Fruit fly (Drosophila melanogaster) whole organism, embryonic: ENCODE measurements around the gene jet.
A peak's percentile ranks its signal among the peaks of the same experiment; 100 is the strongest.

Experiments
- C15 ChIP-seq: fragments of 200-800 bp; sonication (Bioruptor generic); IDR thresholded peaks from 3 replicates; pipeline ENCODE4 v1.3.6; 2022; ENCODE audit warnings: missing biosample characterization, missing genetic modification characterization
- CG11504 ChIP-seq: fragments of 200-800 bp; sonication (Bioruptor generic); optimal IDR thresholded peaks from 3 replicates; lab custom pipeline; 2019; ENCODE audit warnings: missing biosample characterization, mild to moderate bottlenecking, missing genetic modification characterization, moderate library complexity
- CG12219 ChIP-seq: fragments of 200-800 bp; sonication (Bioruptor generic); optimal IDR thresholded peaks from 3 replicates; lab custom pipeline; 2018; ENCODE audit warnings: missing biosample characterization, mild to moderate bottlenecking, missing genetic modification characterization
- CG1233 ChIP-seq: fragments of 200-800 bp; sonication (Bioruptor generic); optimal IDR thresholded peaks from 4 replicates; lab custom pipeline; 2018; ENCODE audit warnings: missing biosample characterization, mild to moderate bottlenecking, missing genetic modification characterization
- CG12744 ChIP-seq: fragments of 200-800 bp; sonication (Bioruptor generic); optimal IDR thresholded peaks from 2 replicates; lab custom pipeline; 2016; ENCODE audit warnings: missing biosample characterization, missing genetic modification characterization
- CG13775 ChIP-seq: fragments of 200-800 bp; sonication (Bioruptor generic); optimal IDR thresholded peaks from 3 replicates; lab custom pipeline; 2017; ENCODE audit warnings: missing biosample characterization, mild to moderate bottlenecking, missing genetic modification characterization
- CG14965 ChIP-seq: fragments of 200-800 bp; sonication (Bioruptor generic); optimal IDR thresholded peaks from 2 replicates; lab custom pipeline; 2016; ENCODE audit warnings: missing biosample characterization, missing genetic modification characterization, borderline replicate concordance
- CG17829 ChIP-seq: fragments of 200-800 bp; optimal IDR thresholded peaks from 2 replicates; lab custom pipeline; 2019; ENCODE audit warnings: missing biosample characterization, mild to moderate bottlenecking, missing genetic modification characterization, moderate library complexity
- CG2875 ChIP-seq: fragments of 200-800 bp; sonication (Bioruptor generic); optimal IDR thresholded peaks from 2 replicates; lab custom pipeline; 2017; ENCODE audit warnings: missing biosample characterization, mild to moderate bottlenecking, missing genetic modification characterization, missing genetic modification reagents
- CG33213 ChIP-seq: fragments of 200-800 bp; sonication (Bioruptor generic); optimal IDR thresholded peaks from 3 replicates; lab custom pipeline; 2016; ENCODE audit warnings: missing biosample characterization, missing genetic modification characterization
- CG3847 ChIP-seq: fragments of 200-800 bp; sonication (Bioruptor generic); IDR thresholded peaks from 2 replicates; pipeline ENCODE4 v1.3.6; 2022; ENCODE audit warnings: missing biosample characterization, missing genetic modification characterization
- CG4404 ChIP-seq: fragments of 200-800 bp; sonication (Bioruptor generic); IDR thresholded peaks from 2 replicates; pipeline ENCODE4 v1.3.6; 2022; ENCODE audit warnings: missing biosample characterization, missing genetic modification characterization
- CG4730 ChIP-seq: fragments of 200-800 bp; sonication (Bioruptor generic); IDR thresholded peaks from 2 replicates; pipeline ENCODE4 v1.3.6; 2022; ENCODE audit warnings: missing biosample characterization, missing genetic modification characterization
- CG5953 ChIP-seq: fragments of 200-800 bp; sonication (Bioruptor generic); IDR thresholded peaks from 2 replicates; pipeline ENCODE4 v1.3.6; 2022; ENCODE audit warnings: missing biosample characterization, missing genetic modification characterization
- CG6175 ChIP-seq: fragments of 200-800 bp; sonication (Bioruptor generic); IDR thresholded peaks from 3 replicates; pipeline ENCODE4 v1.3.6; 2022; ENCODE audit warnings: missing biosample characterization, missing genetic modification characterization
- CG8281 ChIP-seq: fragments of 200-800 bp; sonication (Bioruptor generic); optimal IDR thresholded peaks from 2 replicates; lab custom pipeline; 2018; ENCODE audit warnings: missing biosample characterization, mild to moderate bottlenecking, missing genetic modification characterization, moderate library complexity
- CG8290 ChIP-seq, 3 experiments: fragments of 200-800 bp; sonication (Bioruptor generic); optimal IDR thresholded peaks; 2 replicates each; lab custom pipeline; 2016 to 2019; ENCODE audit warnings: missing biosample characterization in 3 of 3, missing genetic modification characterization in 3 of 3, mild to moderate bottlenecking in 2 of 3, moderate library complexity in 1 of 3
- CG9609 ChIP-seq: fragments of 200-800 bp; sonication (Bioruptor generic); optimal IDR thresholded peaks from 3 replicates; lab custom pipeline; 2016; ENCODE audit warnings: missing biosample characterization, missing genetic modification characterization
- CHES-1-like ChIP-seq: fragments of 200-800 bp; sonication (Bioruptor generic); optimal IDR thresholded peaks from 2 replicates; lab custom pipeline; 2016; ENCODE audit warnings: missing biosample characterization, missing genetic modification characterization
- Chrac-16 ChIP-seq: fragments of 200-800 bp; sonication (Bioruptor generic); optimal IDR thresholded peaks from 3 replicates; lab custom pipeline; 2016; ENCODE audit warnings: missing biosample characterization, missing genetic modification characterization
- CkIIα-i1 ChIP-seq: fragments of 200-800 bp; sonication (Bioruptor generic); IDR thresholded peaks from 2 replicates; pipeline ENCODE4 v1.3.6; 2022; ENCODE audit warnings: missing biosample characterization, missing genetic modification characterization
- CoRest ChIP-seq: fragments of 200-800 bp; sonication (Bioruptor generic); optimal IDR thresholded peaks from 3 replicates; lab custom pipeline; 2018; ENCODE audit warnings: missing biosample characterization, mild to moderate bottlenecking, missing genetic modification characterization, moderate library complexity
- Doc3 ChIP-seq: fragments of 200-800 bp; sonication (Bioruptor generic); IDR thresholded peaks from 3 replicates; pipeline ENCODE4 v1.3.6; 2022; ENCODE audit warnings: missing biosample characterization, missing genetic modification characterization; ENCODE audit not compliant: partially characterized antibody
- Fer1 ChIP-seq: fragments of 200-800 bp; sonication (Bioruptor generic); optimal IDR thresholded peaks from 2 replicates; lab custom pipeline; 2017; ENCODE audit warnings: missing biosample characterization, mild to moderate bottlenecking, missing genetic modification characterization
- HLH54F ChIP-seq: fragments of 200-800 bp; sonication (Bioruptor generic); optimal IDR thresholded peaks from 3 replicates; lab custom pipeline; 2016; ENCODE audit warnings: missing biosample characterization, missing genetic modification characterization
- MESR4 ChIP-seq: fragments of 200-800 bp; sonication (Bioruptor generic); optimal IDR thresholded peaks from 2 replicates; lab custom pipeline; 2018; ENCODE audit warnings: missing biosample characterization, mild to moderate bottlenecking, missing genetic modification characterization, moderate library complexity
- Neu2 ChIP-seq: fragments of 200-800 bp; sonication (Bioruptor generic); optimal IDR thresholded peaks from 3 replicates; lab custom pipeline; 2016; ENCODE audit warnings: missing biosample characterization, missing genetic modification characterization, borderline replicate concordance
- Sox100B ChIP-seq: fragments of 200-800 bp; sonication (Bioruptor generic); optimal IDR thresholded peaks from 3 replicates; lab custom pipeline; 2018; ENCODE audit warnings: missing biosample characterization, mild to moderate bottlenecking, missing genetic modification characterization
- Spps ChIP-seq: fragments of 200-800 bp; sonication (Bioruptor generic); optimal IDR thresholded peaks from 2 replicates; lab custom pipeline; 2018; ENCODE audit warnings: missing biosample characterization, mild to moderate bottlenecking, missing genetic modification characterization
- Vsx1 ChIP-seq: fragments of 200-800 bp; sonication (Bioruptor generic); optimal IDR thresholded peaks from 2 replicates; lab custom pipeline; 2017; ENCODE audit warnings: missing biosample characterization, mild to moderate bottlenecking, missing genetic modification characterization, missing genetic modification reagents
- ash1 ChIP-seq: fragments of 200-800 bp; sonication (Bioruptor generic); optimal IDR thresholded peaks from 2 replicates; lab custom pipeline; 2018; ENCODE audit warnings: missing biosample characterization, mild to moderate bottlenecking, missing genetic modification characterization
- cato ChIP-seq: fragments of 200-800 bp; sonication (Bioruptor generic); optimal IDR thresholded peaks from 2 replicates; lab custom pipeline; 2016; ENCODE audit warnings: missing biosample characterization, missing genetic modification characterization, borderline replicate concordance
- corto ChIP-seq: fragments of 200-800 bp; sonication (Bioruptor generic); optimal IDR thresholded peaks from 2 replicates; lab custom pipeline; 2016; ENCODE audit warnings: missing biosample characterization, mild to moderate bottlenecking, missing genetic modification characterization, moderate library complexity
- dimm ChIP-seq: fragments of 200-800 bp; sonication (Bioruptor generic); IDR thresholded peaks from 2 replicates; pipeline ENCODE4 v1.3.6; 2022; ENCODE audit warnings: missing biosample characterization, missing genetic modification characterization
- fd64A ChIP-seq: fragments of 200-800 bp; sonication (Bioruptor generic); optimal IDR thresholded peaks from 3 replicates; lab custom pipeline; 2018; ENCODE audit warnings: missing biosample characterization, mild to moderate bottlenecking, missing genetic modification characterization
- gce ChIP-seq: fragments of 200-800 bp; sonication (Bioruptor generic); IDR thresholded peaks from 3 replicates; pipeline ENCODE4 v1.3.6; 2022; ENCODE audit warnings: missing biosample characterization, missing genetic modification characterization
- gem ChIP-seq: fragments of 200-800 bp; sonication (Bioruptor generic); optimal IDR thresholded peaks from 2 replicates; lab custom pipeline; 2019; ENCODE audit warnings: missing biosample characterization, mild to moderate bottlenecking, missing genetic modification characterization, moderate library complexity
- gsb-n ChIP-seq: fragments of 200-800 bp; sonication (Bioruptor generic); optimal IDR thresholded peaks from 3 replicates; lab custom pipeline; 2018; ENCODE audit warnings: missing biosample characterization, mild to moderate bottlenecking, missing genetic modification characterization
- gt ChIP-seq: fragments of 200-800 bp; sonication (Bioruptor generic); IDR thresholded peaks from 2 replicates; pipeline ENCODE4 v1.3.6; 2022; ENCODE audit warnings: missing biosample characterization, missing genetic modification characterization
- hkb ChIP-seq, 2 experiments: fragments of 200-800 bp in 1 of 2; fragments of >200 bp in 1 of 2; sonication (Bioruptor generic) in 1 of 2; IDR thresholded peaks in 1 of 2; optimal IDR thresholded peaks in 1 of 2; 2 replicates each; pipeline versions ENCODE4 v1.3.6 to Lab custom; 2017 to 2022; ENCODE audit warnings: missing biosample characterization in 1 of 2, missing genetic modification characterization in 1 of 2
- lov ChIP-seq, 2 experiments: fragments of 200-800 bp in 1 of 2; fragments of >200 bp in 1 of 2; sonication (Bioruptor generic) in 1 of 2; IDR thresholded peaks in 1 of 2; optimal IDR thresholded peaks in 1 of 2; 2 replicates in 1 of 2; 3 replicates in 1 of 2; pipeline versions ENCODE4 v1.3.6 to Lab custom; 2017 to 2022; ENCODE audit warnings: missing biosample characterization in 1 of 2, missing genetic modification characterization in 1 of 2
- mirr ChIP-seq: fragments of 200-800 bp; sonication (Bioruptor generic); optimal IDR thresholded peaks from 3 replicates; lab custom pipeline; 2018; ENCODE audit warnings: missing biosample characterization, mild to moderate bottlenecking, missing genetic modification characterization
- nmo ChIP-seq: fragments of 200-800 bp; sonication (Bioruptor generic); optimal IDR thresholded peaks from 2 replicates; lab custom pipeline; 2018; ENCODE audit warnings: missing biosample characterization, mild to moderate bottlenecking, missing genetic modification characterization, moderate library complexity
- pan ChIP-seq, 4 experiments: fragments of >200 bp in 3 of 4; fragments of 200-800 bp in 1 of 4; sonication (Bioruptor generic) in 1 of 4; optimal IDR thresholded peaks in 3 of 4; IDR thresholded peaks in 1 of 4; 2 replicates each; pipeline versions ENCODE4 v1.3.6 to Lab custom; 2017 to 2022; ENCODE audit warnings: missing biosample characterization in 2 of 4, missing genetic modification characterization in 2 of 4, mixed read lengths in 1 of 4
- pita ChIP-seq: fragments of 200-800 bp; sonication (Bioruptor generic); optimal IDR thresholded peaks from 2 replicates; lab custom pipeline; 2017; ENCODE audit warnings: missing biosample characterization, mild to moderate bottlenecking, missing genetic modification characterization
- pzg ChIP-seq: fragments of 200-800 bp; sonication (Bioruptor generic); optimal IDR thresholded peaks from 3 replicates; lab custom pipeline; 2018; ENCODE audit warnings: missing biosample characterization, mild to moderate bottlenecking, missing genetic modification characterization, moderate library complexity

The jet gene

dm6 chr2L:4976988-4977551 is 27.5 kb upstream of the jet start, which contains the start of the genes Gmd and CG3792 (continued):
- TF ChIP-seq CG1233 (GFP tag; lab: Kevin White, UChicago) (peak; percentile 94), Spps (tag; lab: Kevin White, UChicago) (peak; percentile 93), CG4730 (peak; percentile 95), CoRest (tag; lab: Kevin White, UChicago) (peak; percentile 97), CG6175 (GFP tag; lab: Robert Waterston, UW) (peak; percentile 88), CG13775 (GFP tag; lab: Kevin White, UChicago) (peak; percentile 96), HLH54F (peak; percentile 95), cato (GFP tag; lab: Kevin White, UChicago) (peak; percentile 91), Sox100B (GFP tag; lab: Kevin White, UChicago) (no peak), lov (optimal IDR thresholded peaks at IDR 0.05; lab: Kevin White, UChicago) (no peak), lov (GFP tag; IDR thresholded peaks at IDR 0.05; lab: Robert Waterston, UW) (peak; percentile 76; the same call in 2 of the 3 replicates), CG5953 (GFP tag; lab: Robert Waterston, UW) (peak; percentile 93), CG3847 (GFP tag; lab: Robert Waterston, UW) (peak; percentile 97), CG33213 (GFP tag; lab: Kevin White, UChicago) (peak; percentile 86), gsb-n (tag; lab: Kevin White, UChicago) (peak; percentile 93), gce (peak; percentile 85; the same call in 2 of the 3 replicates), CG14965 (GFP tag; lab: Kevin White, UChicago) (peak; percentile 39), MESR4 (GFP tag; lab: Kevin White, UChicago) (peak; percentile 12), CG8290 (GFP tag; optimal IDR thresholded peaks at IDR 0.05; lab: Kevin White, UChicago) (peak; percentile 95), CG8290 (tag; optimal IDR thresholded peaks at IDR 0.05; lab: Kevin White, UChicago) (peak; percentile 82 to 84), CG11504 (tag; lab: Kevin White, UChicago) (peak; percentile 94), pzg (GFP tag; lab: Kevin White, UChicago) (peak; percentile 57), CG12219 (GFP tag; lab: Kevin White, UChicago) (peak; percentile 91), pita (GFP tag; lab: Kevin White, UChicago) (no peak), CkIIα-i1 (GFP tag; lab: Robert Waterston, UW) (0 out of 2 replicates have a peak, but pooled peaks have one; percentile 41), nmo (GFP tag; lab: Kevin White, UChicago) (peak; percentile 97), Vsx1 (GFP tag; lab: Kevin White, UChicago) (no peak), Chrac-16 (peak; percentile 91), dimm (peak; percentile 84), Doc3 (GFP tag; lab: Robert Waterston, UW) (peak; percentile 88), C15 (peak; percentile 92), CG2875 (peak; percentile 88), Neu2 (GFP tag; lab: Kevin White, UChicago) (peak; percentile 36), Fer1 (GFP tag; lab: Kevin White, UChicago) (peak; percentile 96)

dm6 chr2L:4973731-4974415 is 24.3 kb upstream of the jet start, which contains the start of gene mRpL28:
Gene mRpL28, plus strand, starts transcription at chr2L:4973976.
- TF ChIP-seq fd64A (GFP tag; lab: Kevin White, UChicago) (no peak), CHES-1-like (GFP tag; lab: Kevin White, UChicago) (peak; percentile 27), mirr (GFP tag; lab: Kevin White, UChicago) (no peak), pan (optimal IDR thresholded peaks at IDR 0.05; lab: Kevin White, UChicago) (no peak), pan (GFP tag; optimal IDR thresholded peaks at IDR 0.05 in 1 of 2, IDR thresholded peaks at IDR 0.05 in 1 of 2) (no peak), CG12744 (GFP tag; lab: Kevin White, UChicago) (no peak), CG4404 (GFP tag; lab: Robert Waterston, UW) (no peak), corto (GFP tag; lab: Kevin White, UChicago) (no peak), gt (GFP tag; lab: Robert Waterston, UW) (no peak), CG17829 (tag; lab: Kevin White, UChicago) (peak; percentile 7), CG8281 (tag; lab: Kevin White, UChicago) (no peak), ash1 (GFP tag; lab: Kevin White, UChicago) (no peak), gem (tag; lab: Kevin White, UChicago) (no peak), CG9609 (GFP tag; lab: Kevin White, UChicago) (no peak), HLH54F (peak; percentile 27), hkb (optimal IDR thresholded peaks at IDR 0.05; lab: Kevin White, UChicago) (no peak), hkb (GFP tag; IDR thresholded peaks at IDR 0.05; lab: Robert Waterston, UW) (no peak)
